Worm (Caenorhabditis elegans) whole organism, mixed stage, embryonic: ENCODE data around the gene F15E6.10.

Experiments used
- ceh-39 ChIP-seq: fragments of 150-350 bp; optimal IDR thresholded peaks from 2 replicates; lab custom pipeline; 2014; ENCODE audit warnings: missing biosample characterization, missing genetic modification characterization
- elt-3 ChIP-seq: fragments of 150-350 bp; optimal IDR thresholded peaks from 2 replicates; lab custom pipeline; 2014; ENCODE audit warnings: missing biosample characterization, missing genetic modification characterization
- lsy-2 ChIP-seq: fragments of 150-350 bp; optimal IDR thresholded peaks from 2 replicates; lab custom pipeline; 2014; ENCODE audit warnings: missing biosample characterization, missing genetic modification characterization
- nhr-12 ChIP-seq: fragments of 150-350 bp; optimal IDR thresholded peaks from 2 replicates; lab custom pipeline; 2014; ENCODE audit warnings: missing biosample characterization, missing genetic modification characterization
- nhr-237 ChIP-seq: fragments of 150-350 bp; optimal IDR thresholded peaks from 2 replicates; lab custom pipeline; 2014; ENCODE audit warnings: missing biosample characterization, missing genetic modification characterization
- nhr-76 ChIP-seq: sonication (generic microtip); optimal IDR thresholded peaks from 2 replicates; lab custom pipeline; 2017; ENCODE audit warnings: missing biosample characterization, missing genetic modification characterization
- pha-4 ChIP-seq: fragments of 150-350 bp; optimal IDR thresholded peaks from 2 replicates; lab custom pipeline; 2018; ENCODE audit warnings: missing biosample characterization, missing genetic modification reagents, missing genetic modification characterization
- snpc-4 ChIP-seq: fragments of 150-350 bp; optimal IDR thresholded peaks from 2 replicates; lab custom pipeline; 2014; ENCODE audit warnings: missing biosample characterization, missing genetic modification characterization
- unc-39 ChIP-seq: fragments of 150-350 bp; optimal IDR thresholded peaks from 2 replicates; lab custom pipeline; 2014; ENCODE audit warnings: missing biosample characterization, missing genetic modification characterization
- unc-62 ChIP-seq: fragments of 150-350 bp; optimal IDR thresholded peaks from 2 replicates; lab custom pipeline; 2014; ENCODE audit warnings: missing biosample characterization, missing genetic modification reagents, missing genetic modification characterization

DNA sequence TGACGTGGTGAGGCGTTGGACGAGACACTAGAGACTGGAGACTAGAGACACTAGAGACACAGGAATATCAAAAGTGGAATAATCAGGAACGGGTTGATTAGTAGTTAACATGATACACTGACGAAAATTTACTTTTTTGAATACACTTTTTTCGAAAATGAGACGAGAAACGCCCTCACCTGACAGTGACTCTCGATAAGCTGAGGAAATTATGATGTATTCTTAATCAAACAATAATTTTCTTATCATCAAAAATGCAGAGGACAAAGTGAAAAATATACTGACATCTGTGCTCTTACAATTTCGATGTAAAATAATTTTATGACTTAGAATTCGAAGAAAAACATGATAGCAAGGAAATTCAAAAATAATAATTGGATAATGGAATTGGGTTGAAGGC is 33.2 kb upstream of the F15E6.10 start:
- no peak for TF ChIP-seq nhr-12 (tag; lab: Kevin White, UChicago)
- no peak for TF ChIP-seq nhr-237 (tag; lab: Kevin White, UChicago)
- TF ChIP-seq nhr-76 (tag; lab: Kevin White, UChicago) = no peak
- no peak for TF ChIP-seq snpc-4 (tag; lab: Kevin White, UChicago)
- no peak for TF ChIP-seq elt-3 (tag; lab: Kevin White, UChicago)
- TF ChIP-seq ceh-39 (tag; lab: Kevin White, UChicago) = no peak
- no peak for TF ChIP-seq unc-62 (GFP tag; lab: Kevin White, UChicago)
- TF ChIP-seq lsy-2 = no peak
- TF ChIP-seq pha-4 (tag; lab: Kevin White, UChicago) = no peak
- no peak for TF ChIP-seq unc-39 (tag; lab: Kevin White, UChicago)
